Worm (Caenorhabditis elegans) whole organism, early embryonic: ENCODE measurements around the gene F19C7.8.

Experiments
- ama-1 ChIP-seq: fragments of 150-350 bp; optimal IDR thresholded peaks from 2 replicates; lab custom pipeline; 2014
- ets-7 ChIP-seq: sonication (generic microtip); optimal IDR thresholded peaks from 2 replicates; lab custom pipeline; 2016; ENCODE audit warnings: missing genotype, missing genetic modification characterization, missing compliant biosample characterization
- flt-1 ChIP-seq: fragments of 200-800 bp; sonication (Bioruptor generic); IDR thresholded peaks from 2 replicates; pipeline ENCODE4 v1.3.6; 2022; ENCODE audit warnings: missing genetic modification characterization, missing compliant biosample characterization
- hmbx-1 ChIP-seq: sonication (generic microtip); optimal IDR thresholded peaks from 2 replicates; lab custom pipeline; 2016; ENCODE audit warnings: mild to moderate bottlenecking, missing genetic modification characterization, missing compliant biosample characterization
- hmg-4 ChIP-seq: fragments of 200-800 bp; sonication (Bioruptor generic); optimal IDR thresholded peaks from 2 replicates; lab custom pipeline; 2018; ENCODE audit warnings: mild to moderate bottlenecking, missing genetic modification characterization, missing compliant biosample characterization
- scrt-1 ChIP-seq: fragments of 200-800 bp; sonication (Bioruptor generic); IDR thresholded peaks from 2 replicates; pipeline ENCODE4 v1.3.6; 2022; ENCODE audit warnings: missing genetic modification characterization, missing compliant biosample characterization

ce11 chrIV:4564541-4564940, 73.4 kb downstream of the F19C7.8 start:
- TF ChIP-seq ets-7 (tag; lab: Kevin White, UChicago) (no peak), scrt-1 (GFP tag; lab: Robert Waterston, UW) (no peak), hmg-4 (no peak), ama-1 (lab: Kevin White, UChicago) (no peak), hmbx-1 (tag; lab: Kevin White, UChicago) (no peak), flt-1 (no peak)
